Worm (Caenorhabditis elegans): ENCODE measurements around the gene trmt-10C.2.

The trmt-10C.2 gene

ce11 chrIII:6344737-6345136 is 1.3 kb upstream of the trmt-10C.2 start (continued):
- TF ChIP-seq tbx-2 (tag; optimal IDR thresholded peaks at IDR 0.05) (peak; percentile 81), fkh-10 (GFP tag; optimal IDR thresholded peaks at IDR 0.05) (peak; percentile 12), hlh-4 (tag; optimal IDR thresholded peaks at IDR 0.05) (no peak), xbp-1 (tag; optimal IDR thresholded peaks at IDR 0.05) (peak; percentile 80), blmp-1 (tag; optimal IDR thresholded peaks at IDR 0.05) (peak; percentile 28), Y116A8C.19 (tag; optimal IDR thresholded peaks at IDR 0.05; ENCODE audit: borderline replicate concordance) (no peak), vab-15 (tag; optimal IDR thresholded peaks at IDR 0.05) (no peak), swsn-7 (tag; optimal IDR thresholded peaks at IDR 0.05) (peak; percentile 89), ceh-82 (tag; optimal IDR thresholded peaks at IDR 0.05) (peak; percentile 76 to 85 (median 79)), mdl-1 (tag; optimal IDR thresholded peaks at IDR 0.05) (peak in 1 of 2 experiments; percentile 79), zip-4 (GFP tag; optimal IDR thresholded peaks at IDR 0.05) (peak; percentile 39), nhr-20 (tag; optimal IDR thresholded peaks at IDR 0.05) (peak; percentile 94), dpl-1 (GFP tag; optimal IDR thresholded peaks at IDR 0.05) (peak; percentile 68 to 79 (median 78)), nhr-84 (tag; optimal IDR thresholded peaks at IDR 0.05) (no peak), zag-1 (tag; optimal IDR thresholded peaks at IDR 0.05) (peak; percentile 84)

- no peak for TF ChIP-seq nhr-90 (tag; optimal IDR thresholded peaks at IDR 0.05; ENCODE audit: poor library complexity)
- TF ChIP-seq efl-1 (optimal IDR thresholded peaks at IDR 0.05): no peak
- no peak for TF ChIP-seq efl-1 (GFP tag; optimal IDR thresholded peaks at IDR 0.05 in 1 of 2)
- TF ChIP-seq snpc-4 (tag; optimal IDR thresholded peaks at IDR 0.05): no peak
- TF ChIP-seq snu-23 (GFP tag; optimal IDR thresholded peaks at IDR 0.05): no peak
- no peak for TF ChIP-seq ceh-8 (GFP tag; optimal IDR thresholded peaks at IDR 0.05)
- TF ChIP-seq unc-98 (GFP tag; IDR thresholded peaks at IDR 0.05): no peak
- TF ChIP-seq ceh-90 (tag; optimal IDR thresholded peaks at IDR 0.05): no peak
- TF ChIP-seq elt-3 (tag; optimal IDR thresholded peaks at IDR 0.05): no peak
- no peak for TF ChIP-seq hpl-2 (GFP tag; optimal IDR thresholded peaks at IDR 0.05)
- no peak for TF ChIP-seq nhr-76 (tag; optimal IDR thresholded peaks at IDR 0.05)
- TF ChIP-seq C16A3.4 (tag; optimal IDR thresholded peaks at IDR 0.05): no peak
- TF ChIP-seq ceh-63 (GFP tag; optimal IDR thresholded peaks at IDR 0.05): no peak
- TF ChIP-seq tbx-2 (tag; optimal IDR thresholded peaks at IDR 0.05): peak; percentile 57
- no peak for TF ChIP-seq nhr-85 (tag)
- TF ChIP-seq F16B12.6 (tag; optimal IDR thresholded peaks at IDR 0.05): no peak
- TF ChIP-seq nhr-71 (tag; optimal IDR thresholded peaks at IDR 0.05): peak; percentile 67
- no peak for TF ChIP-seq mdl-1 (tag; optimal IDR thresholded peaks at IDR 0.05)
- no peak for TF ChIP-seq pqm-1 (tag; optimal IDR thresholded peaks at IDR 0.05)
- TF ChIP-seq nhr-28 (tag; optimal IDR thresholded peaks at IDR 0.05): no peak
- no peak for TF ChIP-seq rnt-1 (tag; optimal IDR thresholded peaks at IDR 0.05)
- TF ChIP-seq aha-1 (tag; optimal IDR thresholded peaks at IDR 0.05): no peak
- TF ChIP-seq blmp-1 (tag; optimal IDR thresholded peaks at IDR 0.05): no peak
- TF ChIP-seq egl-27 (tag; optimal IDR thresholded peaks at IDR 0.05): no peak
- peak; percentile 21 for TF ChIP-seq swsn-7 (tag; optimal IDR thresholded peaks at IDR 0.05)
- no peak for TF ChIP-seq Y116A8C.19 (tag; optimal IDR thresholded peaks at IDR 0.05; ENCODE audit: borderline replicate concordance)
- peak in 1 of 3 experiments; percentile 7 for TF ChIP-seq ceh-82 (tag; optimal IDR thresholded peaks at IDR 0.05)
- no peak for TF ChIP-seq mef-2 (tag; optimal IDR thresholded peaks at IDR 0.05)
- no peak for TF ChIP-seq pag-3 (tag; optimal IDR thresholded peaks at IDR 0.05; ENCODE audit: borderline replicate concordance, insufficient read depth)
- TF ChIP-seq egl-13 (tag; optimal IDR thresholded peaks at IDR 0.05): peak; percentile 44
- no peak for TF ChIP-seq unc-130 (tag; optimal IDR thresholded peaks at IDR 0.05)
- TF ChIP-seq vab-15 (tag; optimal IDR thresholded peaks at IDR 0.05): no peak
- no peak for TF ChIP-seq aly-2 (tag; optimal IDR thresholded peaks at IDR 0.05)
- peak; percentile 52 for TF ChIP-seq nhr-47 (tag; optimal IDR thresholded peaks at IDR 0.05)
- TF ChIP-seq ces-1 (GFP tag; optimal IDR thresholded peaks at IDR 0.05): no peak
- no peak for TF ChIP-seq mab-9 (GFP tag; IDR thresholded peaks at IDR 0.05)
- no peak for TF ChIP-seq sptf-1 (tag; optimal IDR thresholded peaks at IDR 0.05)
- no peak for TF ChIP-seq mep-1 (tag; optimal IDR thresholded peaks at IDR 0.05)
- no peak for TF ChIP-seq nhr-20 (tag; optimal IDR thresholded peaks at IDR 0.05)
- TF ChIP-seq skn-1 (tag; optimal IDR thresholded peaks at IDR 0.05): no peak
- no peak for TF ChIP-seq sox-4 (tag; optimal IDR thresholded peaks at IDR 0.05)
- peak in 1 of 2 experiments; percentile 48 for TF ChIP-seq lsy-2 (tag; optimal IDR thresholded peaks at IDR 0.05)
- TF ChIP-seq ets-5 (GFP tag; IDR thresholded peaks at IDR 0.05): no peak
- TF ChIP-seq tlp-1 (tag; optimal IDR thresholded peaks at IDR 0.05): no peak
- TF ChIP-seq nhr-237 (tag; optimal IDR thresholded peaks at IDR 0.05): no peak
Observed at ce11 chrIII:6348578-6348977, 2.5 kb downstream of the trmt-10C.2 start.
